Worm (Caenorhabditis elegans) whole organism, L4 larva: ENCODE measurements around the gene sre-10.

Experiments
- F37D6.2 ChIP-seq: sonication (generic microtip); optimal IDR thresholded peaks from 2 replicates; lab custom pipeline; 2016; ENCODE audit warnings: mild to moderate bottlenecking, missing genetic modification characterization, missing compliant biosample characterization
- Y105C5A.15 ChIP-seq: fragments of 200-800 bp; sonication (Bioruptor generic); IDR thresholded peaks from 2 replicates; pipeline ENCODE4 v1.3.6; 2022; ENCODE audit warnings: missing genetic modification characterization, missing compliant biosample characterization
- Y5F2A.4 ChIP-seq: fragments of 200-800 bp; sonication (Bioruptor generic); optimal IDR thresholded peaks from 2 replicates; lab custom pipeline; 2018; ENCODE audit warnings: mild to moderate bottlenecking, missing genetic modification characterization, missing compliant biosample characterization
- aha-1 ChIP-seq: fragments of 150-350 bp; peaks from one replicate; lab custom pipeline; 2014; ENCODE audit warnings: missing biosample characterization, missing genetic modification characterization
- aly-2 ChIP-seq: sonication (generic microtip); optimal IDR thresholded peaks from 2 replicates; lab custom pipeline; 2018; ENCODE audit warnings: missing biosample characterization, missing genetic modification characterization
- arid-1 ChIP-seq: fragments of 200-800 bp; sonication (Bioruptor generic); conservative IDR thresholded peaks from 2 replicates; pipeline ENCODE4 v1.3.6; 2022; ENCODE audit warnings: missing genetic modification reagents, missing genetic modification characterization, missing compliant biosample characterization
- ceh-20 ChIP-seq: fragments of 200-800 bp; sonication (Bioruptor generic); IDR thresholded peaks from 2 replicates; pipeline ENCODE4 v1.3.6; 2022; ENCODE audit warnings: missing genetic modification reagents, missing genetic modification characterization, missing compliant biosample characterization
- ceh-32 ChIP-seq: sonication (generic microtip); optimal IDR thresholded peaks from 2 replicates; lab custom pipeline; 2016; ENCODE audit warnings: mild to moderate bottlenecking, missing genetic modification characterization, missing compliant biosample characterization; ENCODE audit not compliant: poor library complexity
- ceh-44 ChIP-seq: fragments of 200-800 bp; sonication (Bioruptor generic); IDR thresholded peaks from 2 replicates; pipeline ENCODE4 v1.3.6; 2022; ENCODE audit warnings: missing genetic modification reagents, missing genetic modification characterization, missing compliant biosample characterization
- ceh-62 ChIP-seq: sonication (generic microtip); optimal IDR thresholded peaks from 2 replicates; lab custom pipeline; 2017; ENCODE audit warnings: missing biosample characterization, missing genetic modification characterization
- ces-1 ChIP-seq: fragments of 150-350 bp; sonication (generic microtip); optimal IDR thresholded peaks from 4 replicates; lab custom pipeline; 2014; ENCODE audit warnings: missing biosample characterization, missing genetic modification reagents, missing genetic modification characterization
- cey-2 ChIP-seq: sonication (generic microtip); optimal IDR thresholded peaks from 3 replicates; lab custom pipeline; 2017; ENCODE audit warnings: missing genetic modification characterization, mild to moderate bottlenecking, missing compliant biosample characterization, antibody characterized with exemption, borderline replicate concordance; ENCODE audit not compliant: insufficient read depth
- daf-16 ChIP-seq, 3 experiments: sonication (generic microtip); optimal IDR thresholded peaks; 2 replicates each; lab custom pipeline; 2016 to 2017; ENCODE audit warnings: missing genetic modification characterization in 3 of 3, missing genetic modification reagents in 3 of 3, mild to moderate bottlenecking in 2 of 3, missing compliant biosample characterization in 2 of 3, missing biosample characterization in 1 of 3, moderate library complexity in 1 of 3
- daf-19 ChIP-seq: fragments of 200-800 bp; sonication (Bioruptor generic); conservative IDR thresholded peaks from 2 replicates; pipeline ENCODE4 v1.3.6; 2022; ENCODE audit warnings: missing genetic modification characterization, missing compliant biosample characterization
- daf-8 ChIP-seq: fragments of 200-800 bp; sonication (Bioruptor generic); IDR thresholded peaks from 2 replicates; pipeline ENCODE4 v1.3.6; 2022; ENCODE audit warnings: missing genetic modification characterization, missing compliant biosample characterization
- dmd-6 ChIP-seq: fragments of 200-800 bp; sonication (Bioruptor generic); IDR thresholded peaks from 2 replicates; pipeline ENCODE4 v1.3.6; 2022; ENCODE audit warnings: missing genetic modification reagents, missing genetic modification characterization, missing compliant biosample characterization
- dpl-1 ChIP-seq: fragments of 150-350 bp; optimal IDR thresholded peaks from 2 replicates; lab custom pipeline; 2014; ENCODE audit warnings: missing biosample characterization, missing genetic modification reagents, missing genetic modification characterization
- dve-1 ChIP-seq: sonication (generic microtip); optimal IDR thresholded peaks from 2 replicates; lab custom pipeline; 2017; ENCODE audit warnings: antibody characterized with exemption, mild to moderate bottlenecking, missing genetic modification characterization, missing compliant biosample characterization; ENCODE audit not compliant: insufficient read depth
- fkh-10 ChIP-seq: fragments of 150-350 bp; optimal IDR thresholded peaks from 2 replicates; lab custom pipeline; 2014; ENCODE audit warnings: missing biosample characterization, missing genetic modification reagents, missing genetic modification characterization
- hlh-11 ChIP-seq: fragments of 200-800 bp; sonication (Bioruptor generic); optimal IDR thresholded peaks from 2 replicates; lab custom pipeline; 2018; ENCODE audit warnings: mild to moderate bottlenecking, missing genetic modification characterization, missing compliant biosample characterization
- hlh-30 ChIP-seq: sonication (generic microtip); optimal IDR thresholded peaks from 2 replicates; lab custom pipeline; 2017; ENCODE audit warnings: antibody characterized with exemption, mild to moderate bottlenecking, missing genetic modification characterization, missing compliant biosample characterization; ENCODE audit not compliant: insufficient read depth
- lim-7 ChIP-seq: fragments of 200-800 bp; sonication (Bioruptor generic); IDR thresholded peaks from 2 replicates; pipeline ENCODE4 v1.3.6; 2022; ENCODE audit warnings: missing genetic modification characterization, missing compliant biosample characterization
- lin-13 ChIP-seq: fragments of 150-350 bp; optimal IDR thresholded peaks from 2 replicates; lab custom pipeline; 2014; ENCODE audit warnings: missing biosample characterization, missing genetic modification reagents, missing genetic modification characterization
- lin-29 ChIP-seq: fragments of 200-800 bp; sonication (Bioruptor generic); IDR thresholded peaks from 2 replicates; pipeline ENCODE4 v1.3.6; 2022; ENCODE audit warnings: missing genetic modification reagents, missing genetic modification characterization, missing compliant biosample characterization
- lsy-2 ChIP-seq, 2 experiments: fragments of 150-350 bp in 1 of 2; sonication (generic microtip) in 1 of 2; optimal IDR thresholded peaks; 2 replicates each; lab custom pipeline; 2014 to 2017; ENCODE audit warnings: missing biosample characterization in 2 of 2, missing genetic modification characterization in 2 of 2
- mep-1 ChIP-seq: fragments of 150-350 bp; sonication (generic microtip); optimal IDR thresholded peaks from 3 replicates; lab custom pipeline; 2014; ENCODE audit warnings: missing biosample characterization, missing genetic modification characterization
- mes-2 ChIP-seq: sonication (generic microtip); optimal IDR thresholded peaks from 2 replicates; lab custom pipeline; 2016; ENCODE audit warnings: missing genotype, mild to moderate bottlenecking, missing genetic modification characterization, missing compliant biosample characterization; ENCODE audit not compliant: poor library complexity, severe bottlenecking
- mxl-2 ChIP-seq: fragments of 200-800 bp; sonication (Bioruptor generic); conservative IDR thresholded peaks from 2 replicates; pipeline ENCODE4 v1.3.6; 2022; ENCODE audit warnings: missing genetic modification reagents, missing genetic modification characterization, missing compliant biosample characterization
- nhr-10 ChIP-seq: fragments of 150-350 bp; optimal IDR thresholded peaks from 2 replicates; lab custom pipeline; 2014; ENCODE audit warnings: missing biosample characterization, missing genetic modification characterization
- nhr-102 ChIP-seq: sonication (generic microtip); optimal IDR thresholded peaks from 2 replicates; lab custom pipeline; 2016; ENCODE audit warnings: mild to moderate bottlenecking, missing genetic modification characterization, moderate library complexity, missing compliant biosample characterization
- nhr-11 ChIP-seq: fragments of 150-350 bp; optimal IDR thresholded peaks from 2 replicates; lab custom pipeline; 2014; ENCODE audit warnings: missing biosample characterization, missing genetic modification characterization
- nhr-28 ChIP-seq: fragments of 150-350 bp; optimal IDR thresholded peaks from 2 replicates; lab custom pipeline; 2014; ENCODE audit warnings: missing biosample characterization, missing genetic modification characterization
- nhr-42 ChIP-seq: fragments of 200-800 bp; sonication (Bioruptor generic); IDR thresholded peaks from 2 replicates; pipeline ENCODE4 v1.3.6; 2022; ENCODE audit warnings: missing genetic modification characterization, missing compliant biosample characterization
- nhr-6 ChIP-seq: fragments of 150-350 bp; optimal IDR thresholded peaks from 2 replicates; lab custom pipeline; 2014; ENCODE audit warnings: missing biosample characterization, missing genetic modification characterization
- nhr-76 ChIP-seq: fragments of 150-350 bp; optimal IDR thresholded peaks from 2 replicates; lab custom pipeline; 2014; ENCODE audit warnings: missing biosample characterization, missing genetic modification characterization
- nhr-77 ChIP-seq: fragments of 150-350 bp; optimal IDR thresholded peaks from 2 replicates; lab custom pipeline; 2014; ENCODE audit warnings: missing biosample characterization, missing genetic modification characterization
- rbr-2 ChIP-seq: sonication (generic microtip); optimal IDR thresholded peaks from 2 replicates; lab custom pipeline; 2016; ENCODE audit warnings: missing genotype, missing genetic modification characterization, missing compliant biosample characterization
- saeg-2 ChIP-seq: fragments of 200-800 bp; sonication (Bioruptor generic); IDR thresholded peaks from 2 replicates; pipeline ENCODE4 v1.3.6; 2022; ENCODE audit warnings: missing genetic modification reagents, missing genetic modification characterization, missing compliant biosample characterization
- sdz-12 ChIP-seq: fragments of 200-800 bp; sonication (Bioruptor generic); optimal IDR thresholded peaks from 2 replicates; lab custom pipeline; 2018; ENCODE audit warnings: mild to moderate bottlenecking, missing genetic modification characterization, missing compliant biosample characterization
- set-16 ChIP-seq: fragments of 200-800 bp; sonication (Bioruptor generic); IDR thresholded peaks from 2 replicates; pipeline ENCODE4 v1.3.6; 2022; ENCODE audit warnings: missing genetic modification reagents, missing genetic modification characterization, missing compliant biosample characterization
- tra-1 ChIP-seq: fragments of 200-800 bp; sonication (Bioruptor generic); IDR thresholded peaks from 2 replicates; pipeline ENCODE4 v1.3.6; 2022; ENCODE audit warnings: missing genetic modification reagents, missing genetic modification characterization, missing compliant biosample characterization
- unc-39 ChIP-seq: sonication (generic microtip); optimal IDR thresholded peaks from 2 replicates; lab custom pipeline; 2017; ENCODE audit warnings: missing biosample characterization, missing genetic modification characterization
- unc-62 ChIP-seq, 3 experiments: fragments of 150-350 bp in 1 of 3; sonication (generic microtip); optimal IDR thresholded peaks in 2 of 3; peaks in 1 of 3; 1 replicate in 1 of 3; 2 replicates in 2 of 3; lab custom pipeline; 2014 to 2017; ENCODE audit warnings: missing biosample characterization in 3 of 3, missing genetic modification characterization in 3 of 3, missing genetic modification reagents in 3 of 3, missing genotype in 1 of 3
- ztf-11 ChIP-seq: fragments of 150-350 bp; optimal IDR thresholded peaks from 2 replicates; lab custom pipeline; 2014; ENCODE audit warnings: missing biosample characterization, missing genetic modification characterization
- ztf-7 ChIP-seq: fragments of 150-350 bp; optimal IDR thresholded peaks from 2 replicates; lab custom pipeline; 2014; ENCODE audit warnings: missing biosample characterization, missing genetic modification characterization

Gene sre-10

ce11 chrV:7084612-7085139 lies 47.7 kb upstream of the sre-10 start, which contains the start of gene mys-1 (continued):
- TF ChIP-seq mes-2 (tag; lab: Kevin White, UChicago) (peak; percentile 98), nhr-11 (no peak), ceh-44 (GFP tag; lab: Robert Waterston, UW) (no peak), lin-29 (GFP tag; lab: Robert Waterston, UW) (no peak), nhr-6 (tag; lab: Kevin White, UChicago) (no peak), ztf-11 (tag; lab: Kevin White, UChicago) (no peak), sdz-12 (no peak), daf-16 (GFP tag; optimal IDR thresholded peaks at IDR 0.05; lab: Kevin White, UChicago) (no peak), daf-16 (tag; optimal IDR thresholded peaks at IDR 0.05; lab: Kevin White, UChicago) (peak; percentile 10), set-16 (GFP tag; lab: Robert Waterston, UW) (no peak), Y5F2A.4 (GFP tag; lab: Kevin White, UChicago) (no peak), nhr-42 (GFP tag; lab: Robert Waterston, UW) (no peak), rbr-2 (tag; lab: Kevin White, UChicago) (peak; percentile 30), dpl-1 (GFP tag; lab: Kevin White, UChicago) (peak; percentile 93), lin-13 (no peak), ceh-20 (GFP tag; lab: Robert Waterston, UW) (no peak)

- TF ChIP-seq lsy-2 (tag; optimal IDR thresholded peaks at IDR 0.05; lab: Kevin White, UChicago) (no peak), tra-1 (GFP tag; lab: Robert Waterston, UW) (no peak), nhr-11 (no peak), unc-39 (tag; lab: Kevin White, UChicago) (no peak), ztf-7 (tag; lab: Kevin White, UChicago) (no peak), Y105C5A.15 (GFP tag; lab: Robert Waterston, UW) (no peak), ceh-62 (tag; lab: Kevin White, UChicago) (no peak), hlh-11 (peak; percentile 34), cey-2 (no peak), saeg-2 (no peak), mes-2 (tag; lab: Kevin White, UChicago) (no peak), nhr-77 (tag; lab: Kevin White, UChicago) (peak; percentile 11), daf-8 (GFP tag; lab: Robert Waterston, UW) (no peak), dmd-6 (GFP tag; lab: Robert Waterston, UW) (no peak), ceh-20 (GFP tag; lab: Robert Waterston, UW) (0 out of 2 replicates have a peak, but pooled peaks have one; percentile 23), nhr-76 (tag; lab: Kevin White, UChicago) (no peak), sdz-12 (no peak), nhr-10 (tag; lab: Kevin White, UChicago) (no peak), fkh-10 (GFP tag; lab: Kevin White, UChicago) (no peak), unc-62 (GFP tag; optimal IDR thresholded peaks at IDR 0.05 in 1 of 2; lab: Kevin White, UChicago) (peak in 1 of 2 experiments; percentile 75), unc-62 (tag; optimal IDR thresholded peaks at IDR 0.05; lab: Kevin White, UChicago) (no peak), mep-1 (no peak), ceh-32 (tag; lab: Kevin White, UChicago) (no peak), set-16 (GFP tag; lab: Robert Waterston, UW) (no peak), dve-1 (tag; lab: Kevin White, UChicago) (no peak), nhr-28 (peak; percentile 75), F37D6.2 (tag; lab: Kevin White, UChicago) (no peak), ces-1 (GFP tag; lab: Kevin White, UChicago) (no peak), aly-2 (no peak), lim-7 (GFP tag; lab: Robert Waterston, UW) (no peak), mxl-2 (GFP tag; lab: Robert Waterston, UW) (no peak), arid-1 (no peak), nhr-102 (tag; lab: Kevin White, UChicago) (no peak), daf-16 (GFP tag; optimal IDR thresholded peaks at IDR 0.05; lab: Kevin White, UChicago) (peak in 1 of 2 experiments; percentile 41), daf-16 (tag; optimal IDR thresholded peaks at IDR 0.05; lab: Kevin White, UChicago) (no peak), aha-1 (tag; lab: Kevin White, UChicago) (no peak), ceh-44 (GFP tag; lab: Robert Waterston, UW) (no peak), hlh-30 (tag; lab: Kevin White, UChicago) (peak; percentile 8), daf-19 (GFP tag; lab: Robert Waterston, UW) (no peak)
Measured at ce11 chrV:7085518-7086104, 46.7 kb upstream of the sre-10 start, which contains the start of gene VC5.2. Gene VC5.2, plus strand, starts transcription at chrV:7085956.
